Fruit fly (Drosophila melanogaster) whole organism, embryonic: ENCODE results near the gene CG3634.

Source experiments
- Adf1 ChIP-seq: fragments of 200-800 bp; sonication (Bioruptor generic); IDR thresholded peaks from 2 replicates; pipeline ENCODE4 v1.3.6; 2022; ENCODE audit warnings: missing biosample characterization, missing genetic modification characterization
- CG10147 ChIP-seq: fragments of 200-800 bp; sonication (Bioruptor generic); optimal IDR thresholded peaks from 2 replicates; lab custom pipeline; 2019; ENCODE audit warnings: missing biosample characterization, mild to moderate bottlenecking, missing genetic modification characterization, moderate library complexity
- CG10267 ChIP-seq: fragments of 200-800 bp; sonication (Bioruptor generic); optimal IDR thresholded peaks from 2 replicates; lab custom pipeline; 2018; ENCODE audit warnings: missing biosample characterization, mild to moderate bottlenecking, missing genetic modification characterization, moderate library complexity
- CG10366 ChIP-seq: fragments of 200-800 bp; sonication (Bioruptor generic); IDR thresholded peaks from 2 replicates; pipeline ENCODE4 v1.3.6; 2022; ENCODE audit warnings: missing biosample characterization, missing genetic modification characterization
- CG10654 ChIP-seq: fragments of 200-800 bp; sonication (Bioruptor generic); optimal IDR thresholded peaks from 2 replicates; lab custom pipeline; 2016; ENCODE audit warnings: missing biosample characterization, missing genetic modification characterization
- CG11247 ChIP-seq: fragments of 200-800 bp; sonication (Bioruptor generic); IDR thresholded peaks from 2 replicates; pipeline ENCODE4 v1.3.6; 2022; ENCODE audit warnings: missing biosample characterization, missing genetic modification characterization
- CG1233 ChIP-seq: fragments of 200-800 bp; sonication (Bioruptor generic); optimal IDR thresholded peaks from 4 replicates; lab custom pipeline; 2018; ENCODE audit warnings: missing biosample characterization, mild to moderate bottlenecking, missing genetic modification characterization
- CG14014 ChIP-seq: fragments of 200-800 bp; sonication (Bioruptor generic); IDR thresholded peaks from 2 replicates; pipeline ENCODE4 v1.3.6; 2022; ENCODE audit warnings: missing biosample characterization, missing genetic modification characterization
- CG15514 ChIP-seq: fragments of 200-800 bp; sonication (Bioruptor generic); optimal IDR thresholded peaks from 3 replicates; lab custom pipeline; 2017; ENCODE audit warnings: missing biosample characterization, missing genetic modification characterization, mild to moderate bottlenecking, moderate library complexity, missing genetic modification reagents
- CG15601 ChIP-seq: fragments of 200-800 bp; sonication (Bioruptor generic); optimal IDR thresholded peaks from 3 replicates; lab custom pipeline; 2019; ENCODE audit warnings: missing biosample characterization, mild to moderate bottlenecking, missing genetic modification characterization, moderate library complexity
- CG17361 ChIP-seq: fragments of 200-800 bp; sonication (Bioruptor generic); IDR thresholded peaks from 3 replicates; pipeline ENCODE4 v1.3.6; 2022; ENCODE audit warnings: missing biosample characterization, missing genetic modification characterization
- CG18619 ChIP-seq: fragments of 200-800 bp; sonication (Bioruptor generic); optimal IDR thresholded peaks from 3 replicates; lab custom pipeline; 2017; ENCODE audit warnings: missing biosample characterization, mild to moderate bottlenecking, missing genetic modification characterization
- CG32532 ChIP-seq: fragments of 200-800 bp; sonication (Bioruptor generic); IDR thresholded peaks from 2 replicates; pipeline ENCODE4 v1.3.6; 2022; ENCODE audit warnings: missing biosample characterization, missing genetic modification characterization
- CG34422 ChIP-seq: fragments of 200-800 bp; sonication (Bioruptor generic); IDR thresholded peaks from 3 replicates; pipeline ENCODE4 v1.3.6; 2022; ENCODE audit warnings: missing biosample characterization, missing genetic modification characterization
- CG4360 ChIP-seq: fragments of 200-800 bp; sonication (Bioruptor generic); IDR thresholded peaks from 2 replicates; pipeline ENCODE4 v1.3.6; 2022; ENCODE audit warnings: missing biosample characterization, missing genetic modification characterization
- CG6175 ChIP-seq: fragments of 200-800 bp; sonication (Bioruptor generic); IDR thresholded peaks from 3 replicates; pipeline ENCODE4 v1.3.6; 2022; ENCODE audit warnings: missing biosample characterization, missing genetic modification characterization
- CG6791 ChIP-seq: fragments of 200-800 bp; sonication (Bioruptor generic); IDR thresholded peaks from 3 replicates; pipeline ENCODE4 v1.3.6; 2022; ENCODE audit warnings: missing biosample characterization, missing genetic modification characterization; ENCODE audit not compliant: partially characterized antibody
- CG6813 ChIP-seq: fragments of 200-800 bp; sonication (Bioruptor generic); optimal IDR thresholded peaks from 2 replicates; lab custom pipeline; 2017; ENCODE audit warnings: missing biosample characterization, missing genetic modification characterization, mild to moderate bottlenecking, moderate library complexity, missing genetic modification reagents
- CTCF ChIP-seq: fragments of 200-800 bp; sonication (Bioruptor generic); optimal IDR thresholded peaks from 2 replicates; lab custom pipeline; 2017; ENCODE audit warnings: missing biosample characterization, mild to moderate bottlenecking, missing genetic modification characterization, moderate library complexity
- CkIIα-i1 ChIP-seq: fragments of 200-800 bp; sonication (Bioruptor generic); IDR thresholded peaks from 2 replicates; pipeline ENCODE4 v1.3.6; 2022; ENCODE audit warnings: missing biosample characterization, missing genetic modification characterization
- Dref ChIP-seq: fragments of 200-800 bp; sonication (Bioruptor generic); IDR thresholded peaks from 2 replicates; pipeline ENCODE4 v1.3.6; 2022; ENCODE audit warnings: missing biosample characterization, missing genetic modification characterization
- E2f2 ChIP-seq: fragments of 200-800 bp; sonication (Bioruptor generic); IDR thresholded peaks from 2 replicates; pipeline ENCODE4 v1.3.6; 2022; ENCODE audit warnings: missing biosample characterization, missing genetic modification characterization
- HHEX ChIP-seq: fragments of 200-800 bp; sonication (Bioruptor generic); optimal IDR thresholded peaks from 3 replicates; lab custom pipeline; 2017; ENCODE audit warnings: missing biosample characterization, mild to moderate bottlenecking, missing genetic modification characterization, missing genetic modification reagents
- HLH54F ChIP-seq: fragments of 200-800 bp; sonication (Bioruptor generic); optimal IDR thresholded peaks from 3 replicates; lab custom pipeline; 2016; ENCODE audit warnings: missing biosample characterization, missing genetic modification characterization
- Hand ChIP-seq: fragments of 200-800 bp; sonication (Bioruptor generic); optimal IDR thresholded peaks from 2 replicates; lab custom pipeline; 2017; ENCODE audit warnings: mild to moderate bottlenecking, missing biosample characterization, missing genetic modification reagents, missing genetic modification characterization
- Hr51 ChIP-seq, 2 experiments: fragments of 200-800 bp; sonication (Bioruptor generic); optimal IDR thresholded peaks; 2 replicates in 1 of 2; 3 replicates in 1 of 2; lab custom pipeline; 2016 to 2018; ENCODE audit warnings: missing biosample characterization in 2 of 2, missing genetic modification characterization in 2 of 2, mild to moderate bottlenecking in 1 of 2, moderate library complexity in 1 of 2
- Med ChIP-seq: fragments of 200-800 bp; sonication (Bioruptor generic); peaks from one replicate; lab custom pipeline; 2016; ENCODE audit warnings: missing biosample characterization, missing genetic modification characterization, mild to moderate bottlenecking, inconsistent platforms, moderate library complexity
- Myb ChIP-seq: fragments of 200-800 bp; sonication (Bioruptor generic); optimal IDR thresholded peaks from 2 replicates; lab custom pipeline; 2016; ENCODE audit warnings: missing biosample characterization, missing genetic modification characterization
- NC2β ChIP-seq: fragments of 200-800 bp; sonication (Bioruptor generic); optimal IDR thresholded peaks from 2 replicates; lab custom pipeline; 2016; ENCODE audit warnings: missing biosample characterization, missing genetic modification characterization
- Neu2 ChIP-seq: fragments of 200-800 bp; sonication (Bioruptor generic); optimal IDR thresholded peaks from 3 replicates; lab custom pipeline; 2016; ENCODE audit warnings: missing biosample characterization, missing genetic modification characterization, borderline replicate concordance
- Nf-YC ChIP-seq: fragments of 200-800 bp; optimal IDR thresholded peaks from 3 replicates; lab custom pipeline; 2019; ENCODE audit warnings: missing biosample characterization, mild to moderate bottlenecking, missing genetic modification characterization, moderate library complexity
- Ssrp ChIP-seq: fragments of 200-800 bp; sonication (Bioruptor generic); optimal IDR thresholded peaks from 2 replicates; lab custom pipeline; 2018; ENCODE audit warnings: missing biosample characterization, mild to moderate bottlenecking, missing genetic modification characterization, moderate library complexity
- amos ChIP-seq: fragments of 200-800 bp; sonication (Bioruptor generic); IDR thresholded peaks from 2 replicates; pipeline ENCODE4 v1.3.6; 2022; ENCODE audit warnings: missing biosample characterization, missing genetic modification characterization; ENCODE audit not compliant: partially characterized antibody
- ase ChIP-seq: fragments of 200-800 bp; sonication (Bioruptor generic); IDR thresholded peaks from 3 replicates; pipeline ENCODE4 v1.3.6; 2022; ENCODE audit warnings: missing biosample characterization, missing genetic modification characterization
- cad ChIP-seq: fragments of >200 bp; optimal IDR thresholded peaks from 2 replicates; lab custom pipeline; 2017; ENCODE audit warnings: missing biosample characterization, missing genetic modification characterization
- chif ChIP-seq, 2 experiments: fragments of 200-800 bp; sonication (Bioruptor generic); optimal IDR thresholded peaks; 3 replicates each; lab custom pipeline; 2016; ENCODE audit warnings: missing biosample characterization in 2 of 2, missing genetic modification characterization in 2 of 2
- dm ChIP-seq: fragments of 200-800 bp; sonication (Bioruptor generic); optimal IDR thresholded peaks from 3 replicates; lab custom pipeline; 2016; ENCODE audit warnings: missing biosample characterization, missing genetic modification characterization
- fd64A ChIP-seq: fragments of 200-800 bp; sonication (Bioruptor generic); optimal IDR thresholded peaks from 3 replicates; lab custom pipeline; 2018; ENCODE audit warnings: missing biosample characterization, mild to moderate bottlenecking, missing genetic modification characterization
- gcm ChIP-seq: fragments of 200-800 bp; sonication (Bioruptor generic); optimal IDR thresholded peaks from 2 replicates; lab custom pipeline; 2019; ENCODE audit warnings: missing biosample characterization, mild to moderate bottlenecking, missing genetic modification characterization, moderate library complexity
- grau ChIP-seq: fragments of 200-800 bp; optimal IDR thresholded peaks from 3 replicates; lab custom pipeline; 2019; ENCODE audit warnings: missing biosample characterization, mild to moderate bottlenecking, missing genetic modification characterization, moderate library complexity
- gt ChIP-seq: fragments of 200-800 bp; sonication (Bioruptor generic); IDR thresholded peaks from 2 replicates; pipeline ENCODE4 v1.3.6; 2022; ENCODE audit warnings: missing biosample characterization, missing genetic modification characterization
- hb ChIP-seq: fragments of 200-800 bp; sonication (Bioruptor generic); IDR thresholded peaks from 3 replicates; pipeline ENCODE4 v1.3.6; 2022; ENCODE audit warnings: missing biosample characterization, missing genetic modification characterization; ENCODE audit not compliant: partially characterized antibody
- kni ChIP-seq: fragments of 200-800 bp; sonication (Bioruptor generic); optimal IDR thresholded peaks from 3 replicates; lab custom pipeline; 2017; ENCODE audit warnings: mild to moderate bottlenecking, missing biosample characterization, missing genetic modification reagents, missing genetic modification characterization
- lilli ChIP-seq: fragments of 200-800 bp; sonication (Bioruptor generic); optimal IDR thresholded peaks from 3 replicates; lab custom pipeline; 2016; ENCODE audit warnings: missing biosample characterization, missing genetic modification characterization
- mam ChIP-seq: fragments of 200-800 bp; sonication (Bioruptor generic); optimal IDR thresholded peaks from 3 replicates; lab custom pipeline; 2016; ENCODE audit warnings: missing biosample characterization, missing genetic modification characterization
- tio ChIP-seq: fragments of 200-800 bp; sonication (Bioruptor generic); optimal IDR thresholded peaks from 2 replicates; lab custom pipeline; 2017; ENCODE audit warnings: missing biosample characterization, missing genetic modification characterization, inconsistent platforms
- unc-4 ChIP-seq: fragments of 200-800 bp; sonication (Bioruptor generic); IDR thresholded peaks from 2 replicates; pipeline ENCODE4 v1.3.6; 2022; ENCODE audit warnings: missing biosample characterization, missing genetic modification characterization; ENCODE audit not compliant: partially characterized antibody
- yki ChIP-seq: fragments of >200 bp; optimal IDR thresholded peaks from 3 replicates; lab custom pipeline; 2018

Gene CG3634

dm6 chr3L:20784812-20785671 is 24.0 kb downstream of the CG3634 start (continued):
- TF ChIP-seq Ssrp (tag; lab: Kevin White, UChicago) (no peak), CG15601 (peak; percentile 49), CG10654 (no peak), CG1233 (GFP tag; lab: Kevin White, UChicago) (peak; percentile 7), mam (GFP tag; lab: Kevin White, UChicago) (peak; percentile 14), CTCF (peak; percentile 15), dm (GFP tag; lab: Kevin White, UChicago) (peak; percentile 19), chif (GFP tag; optimal IDR thresholded peaks at IDR 0.05; lab: Kevin White, UChicago) (no peak), CG18619 (GFP tag; lab: Kevin White, UChicago) (peak; percentile 41), CG10147 (GFP tag; lab: Kevin White, UChicago) (peak; percentile 48), Hr51 (GFP tag; optimal IDR thresholded peaks at IDR 0.05; lab: Kevin White, UChicago) (peak; percentile 50 to 58), cad (GFP tag; lab: Kevin White, UChicago) (peak; percentile 19), hb (no peak), kni (peak; percentile 89), CG4360 (GFP tag; lab: Robert Waterston, UW) (peak; percentile 37; the same call in 1 of the 2 replicates), Med (GFP tag; lab: Kevin White, UChicago) (peak; percentile 84), grau (tag; lab: Kevin White, UChicago) (peak; percentile 40), CG32532 (GFP tag; lab: Robert Waterston, UW) (peak; percentile 46; the same call in 1 of the 2 replicates), CkIIα-i1 (no peak), CG15514 (GFP tag; lab: Kevin White, UChicago) (peak; percentile 75), NC2β (GFP tag; lab: Kevin White, UChicago) (peak; percentile 48), CG17361 (GFP tag; lab: Robert Waterston, UW) (peak; percentile 77; the same call in 2 of the 3 replicates), CG6175 (GFP tag; lab: Robert Waterston, UW) (no peak), E2f2 (GFP tag; lab: Robert Waterston, UW) (no peak; the same call in 1 of the 2 replicates), HHEX (GFP tag; lab: Kevin White, UChicago) (no peak), yki (lab: Kevin White, UChicago) (peak; percentile 72), unc-4 (GFP tag; lab: Robert Waterston, UW) (peak; percentile 37; the same call in 1 of the 2 replicates), HLH54F (peak; percentile 2), CG10366 (no peak), Dref (GFP tag; lab: Robert Waterston, UW) (peak; percentile 42), CG14014 (GFP tag; lab: Robert Waterston, UW) (peak; percentile 26; the same call in 1 of the 2 replicates), CG6791 (peak; percentile 41; the same call in 1 of the 3 replicates), gcm (GFP tag; lab: Kevin White, UChicago) (peak; percentile 31), CG34422 (GFP tag; lab: Robert Waterston, UW) (peak; percentile 45; the same call in 1 of the 3 replicates), CG10267 (tag; lab: Kevin White, UChicago) (peak; percentile 49), amos (GFP tag; lab: Robert Waterston, UW) (peak; percentile 34; the same call in 1 of the 2 replicates), Neu2 (GFP tag; lab: Kevin White, UChicago) (peak; percentile 17), CG6813 (GFP tag; lab: Kevin White, UChicago) (peak; percentile 40), Nf-YC (tag; lab: Kevin White, UChicago) (peak; percentile 55), Hand (GFP tag; lab: Kevin White, UChicago) (peak; percentile 8), lilli (GFP tag; lab: Kevin White, UChicago) (peak; percentile 23), ase (no peak), gt (GFP tag; lab: Robert Waterston, UW) (no peak), fd64A (GFP tag; lab: Kevin White, UChicago) (no peak), Adf1 (GFP tag; lab: Robert Waterston, UW) (peak; percentile 16; the same call in 1 of the 2 replicates), CG11247 (GFP tag; lab: Robert Waterston, UW) (0 out of 2 replicates have a peak, but pooled peaks have one; percentile 15), tio (no peak), Myb (GFP tag; lab: Kevin White, UChicago) (peak; percentile 49)
